Worm (Caenorhabditis elegans): ENCODE results near the gene C14B9.3.

Gene C14B9.3

ce11 chrIII:8130177-8130902 is 21.8 kb downstream of the C14B9.3 start, which contains the start of the genes rpl-21 and C14B9.10 (continued):
- TF ChIP-seq ceh-82 (tag; optimal IDR thresholded peaks at IDR 0.05): peak; percentile 49
- peak; percentile 49 for TF ChIP-seq snpc-4 (tag; optimal IDR thresholded peaks at IDR 0.05)
- TF ChIP-seq ceh-16 (tag; optimal IDR thresholded peaks at IDR 0.05): peak; percentile 19
- peak; percentile 98 for TF ChIP-seq unc-55 (GFP tag; optimal IDR thresholded peaks at IDR 0.05)
- no peak for TF ChIP-seq dmd-4 (tag; optimal IDR thresholded peaks at IDR 0.05)
- TF ChIP-seq C34F6.9 (tag; optimal IDR thresholded peaks at IDR 0.05): peak; percentile 89
- TF ChIP-seq lin-11 (tag; optimal IDR thresholded peaks at IDR 0.05): peak; percentile 60
- peak; percentile 96 to 99 for TF ChIP-seq lsy-2 (tag; optimal IDR thresholded peaks at IDR 0.05)
- peak; percentile 85 for TF ChIP-seq nhr-25 (tag; optimal IDR thresholded peaks at IDR 0.05)
- TF ChIP-seq ztf-11 (tag; optimal IDR thresholded peaks at IDR 0.05): no peak
- no peak for TF ChIP-seq nhr-77 (tag; optimal IDR thresholded peaks at IDR 0.05)

DNA sequence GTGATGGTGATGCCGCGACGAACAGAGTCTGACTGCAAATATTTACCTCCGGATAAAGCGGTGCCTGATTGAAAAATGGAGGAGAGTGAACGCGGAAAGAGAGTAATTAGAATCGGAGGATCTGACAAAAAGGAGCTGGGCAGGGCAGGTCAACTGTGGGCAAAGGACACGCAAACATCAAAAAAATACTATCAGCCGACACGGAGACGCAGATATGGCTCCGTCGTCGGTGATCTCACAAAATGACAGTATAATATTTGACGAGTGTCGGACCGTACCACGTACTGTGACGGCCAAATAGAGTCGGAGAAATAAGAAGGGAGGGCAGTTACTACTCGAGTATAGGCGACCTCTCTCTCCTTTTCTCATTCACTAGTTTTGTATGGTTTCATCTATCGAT is 23.9 kb downstream of the C14B9.3 start:
- TF ChIP-seq nhr-129 (tag; optimal IDR thresholded peaks at IDR 0.05): peak; percentile 9
- no peak for TF ChIP-seq unc-55 (GFP tag; optimal IDR thresholded peaks at IDR 0.05)
- TF ChIP-seq peb-1 (tag; optimal IDR thresholded peaks at IDR 0.05): peak; percentile 10

ce11 chrIII:8133346-8133745 is 24.8 kb downstream of the C14B9.3 start, which contains the start of gene C14B9.2:
TSS of gene C14B9.2 (plus strand) at chrIII:8133665.
- TF ChIP-seq nhr-129 (tag; optimal IDR thresholded peaks at IDR 0.05): no peak
- no peak for TF ChIP-seq nhr-11 (tag; optimal IDR thresholded peaks at IDR 0.05)
- TF ChIP-seq skn-1 (tag; optimal IDR thresholded peaks at IDR 0.05): no peak
- no peak for TF ChIP-seq snpc-4 (tag; optimal IDR thresholded peaks at IDR 0.05)
- TF ChIP-seq nhr-12 (tag; optimal IDR thresholded peaks at IDR 0.05): no peak
- TF ChIP-seq ztf-11 (tag; optimal IDR thresholded peaks at IDR 0.05): no peak
- TF ChIP-seq sem-4 (tag; optimal IDR thresholded peaks at IDR 0.05): no peak
- TF ChIP-seq nhr-21 (tag; optimal IDR thresholded peaks at IDR 0.05): no peak
- peak; percentile 36 for TF ChIP-seq crh-2 (tag; optimal IDR thresholded peaks at IDR 0.05)
- TF ChIP-seq dmd-4 (tag; optimal IDR thresholded peaks at IDR 0.05): no peak
- no peak for TF ChIP-seq sma-3 (GFP tag; optimal IDR thresholded peaks at IDR 0.05)
- no peak for TF ChIP-seq alr-1 (tag; optimal IDR thresholded peaks at IDR 0.05)
- peak; percentile 6 for TF ChIP-seq fos-1 (tag; optimal IDR thresholded peaks at IDR 0.05)
- TF ChIP-seq egl-27 (tag; optimal IDR thresholded peaks at IDR 0.05): no peak

DNA sequence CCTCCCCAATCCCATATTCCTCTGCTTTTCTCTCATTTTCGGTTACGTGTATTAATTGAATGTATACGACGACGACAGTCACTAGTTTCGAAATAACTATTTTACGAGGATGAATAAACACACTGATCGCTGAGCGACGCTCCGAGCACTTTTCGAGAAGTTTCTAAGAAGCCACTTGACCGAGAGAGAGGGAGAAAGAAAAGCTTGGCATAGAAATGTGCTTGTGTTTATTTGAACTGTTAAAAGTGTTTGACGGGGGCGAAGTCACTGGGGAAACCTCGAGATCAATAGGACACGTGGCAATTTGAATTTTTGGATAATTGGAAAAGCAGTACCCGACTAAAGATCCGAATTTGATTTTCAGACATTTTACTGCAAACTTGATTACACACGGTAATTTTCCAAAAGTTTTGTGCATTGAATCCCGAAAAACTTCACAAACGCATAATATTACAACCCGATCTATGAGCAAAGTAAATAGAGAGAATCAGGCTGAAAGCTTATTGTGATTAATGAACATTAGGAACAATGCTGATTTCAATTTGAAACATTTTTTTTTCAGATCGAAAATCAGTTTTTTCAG is 28.0 kb downstream of the C14B9.3 start:
- TF ChIP-seq unc-55 (GFP tag; optimal IDR thresholded peaks at IDR 0.05) (no peak), ztf-4 (tag; optimal IDR thresholded peaks at IDR 0.05) (no peak), ztf-11 (tag; optimal IDR thresholded peaks at IDR 0.05) (no peak), crh-2 (tag; optimal IDR thresholded peaks at IDR 0.05) (peak; percentile 22), snpc-4 (tag; optimal IDR thresholded peaks at IDR 0.05) (no peak), nhr-77 (tag; optimal IDR thresholded peaks at IDR 0.05) (peak; percentile 14), F13H6.1 (tag; optimal IDR thresholded peaks at IDR 0.05) (peak; percentile 47), nhr-129 (tag; optimal IDR thresholded peaks at IDR 0.05) (peak; percentile 50), nhr-6 (tag; optimal IDR thresholded peaks at IDR 0.05) (no peak), sma-9 (GFP tag; optimal IDR thresholded peaks at IDR 0.05) (peak; percentile 1), sma-9 (tag; optimal IDR thresholded peaks at IDR 0.05) (no peak), lsy-2 (tag; optimal IDR thresholded peaks at IDR 0.05) (no peak), lin-13 (GFP tag; optimal IDR thresholded peaks at IDR 0.05) (no peak)

ce11 chrIII:8137777-8138176 is 29.2 kb downstream of the C14B9.3 start, which contains the start of gene hsp-12.2:
TSS of gene hsp-12.2 (plus strand) at chrIII:8138077.
- TF ChIP-seq ama-1 (optimal IDR thresholded peaks at IDR 0.05) (no peak), nhr-12 (tag; optimal IDR thresholded peaks at IDR 0.05) (no peak), nhr-77 (tag; optimal IDR thresholded peaks at IDR 0.05) (no peak), ztf-4 (tag; optimal IDR thresholded peaks at IDR 0.05) (no peak), mbf-1 (tag; optimal IDR thresholded peaks at IDR 0.05) (no peak), unc-39 (tag; optimal IDR thresholded peaks at IDR 0.05) (no peak), lin-39 (tag; optimal IDR thresholded peaks at IDR 0.05) (no peak), skn-1 (tag; optimal IDR thresholded peaks at IDR 0.05) (no peak)
